Worm (Caenorhabditis elegans): Measurements from ENCODE around the gene gst-2.

gst-2 gene

DNA sequence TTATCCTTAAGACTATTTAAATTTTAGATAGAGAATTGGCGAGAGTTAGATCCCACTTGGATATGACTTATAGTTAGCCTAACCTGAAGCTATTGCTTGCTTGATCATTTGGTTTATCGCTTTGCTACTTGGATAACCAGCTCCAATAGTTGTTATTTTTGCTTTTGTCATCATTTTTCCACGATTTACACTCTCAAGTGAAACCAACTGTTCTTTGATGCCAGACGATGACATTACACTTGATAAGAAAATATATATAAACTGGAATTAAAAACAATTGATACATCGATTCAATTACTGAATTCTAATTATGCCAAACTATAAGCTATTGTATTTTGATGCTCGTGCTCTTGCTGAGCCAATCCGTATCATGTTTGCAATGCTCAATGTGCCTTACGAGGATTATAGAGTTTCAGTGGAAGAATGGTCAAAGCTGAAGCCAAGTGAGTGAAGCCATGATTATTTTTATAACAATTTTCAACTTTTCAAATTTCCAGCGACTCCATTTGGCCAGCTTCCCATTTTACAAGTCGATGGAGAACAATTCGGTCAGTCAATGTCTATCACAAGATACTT lies at the start of gene gst-2, which contains the start of the genes gst-4 and dhs-12:
gst-2 (minus strand) TSS at position 132 of the 576 bp plus-strand sequence.
gst-4 (plus strand) TSS at position 296 of the 576 bp plus-strand sequence.
dhs-12 (plus strand) TSS at position 526 of the 576 bp plus-strand sequence.
- no peak for TF ChIP-seq flt-1 (GFP tag; IDR thresholded peaks at IDR 0.05)

DNA sequence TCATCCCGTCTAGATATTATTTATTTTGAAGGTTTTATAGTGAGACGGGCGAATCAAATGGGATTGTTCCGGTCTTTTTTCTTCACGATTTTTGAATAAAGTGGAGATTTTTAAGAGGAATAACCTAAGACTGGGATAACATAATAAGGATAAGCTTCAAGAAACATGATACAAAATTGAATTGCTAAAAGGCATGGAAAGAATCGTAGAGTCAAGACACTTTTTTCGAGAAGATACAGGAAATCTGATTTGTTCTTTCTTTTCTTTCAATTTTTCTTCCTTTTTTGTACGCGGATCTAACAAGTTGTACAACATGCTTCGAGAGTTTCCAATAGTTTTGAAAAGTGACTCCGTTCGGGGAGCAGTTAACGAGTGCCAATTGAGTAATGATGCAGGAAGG lies 49.6 kb upstream of the gst-2 start:
- TF ChIP-seq tab-1 (GFP tag; IDR thresholded peaks at IDR 0.05) (no peak), cog-1 (tag; optimal IDR thresholded peaks at IDR 0.05) (no peak), ref-1 (GFP tag; conservative IDR thresholded peaks at IDR 0.05) (no peak), flt-1 (GFP tag; IDR thresholded peaks at IDR 0.05) (no peak), ztf-29 (GFP tag; IDR thresholded peaks at IDR 0.05) (no peak)

DNA sequence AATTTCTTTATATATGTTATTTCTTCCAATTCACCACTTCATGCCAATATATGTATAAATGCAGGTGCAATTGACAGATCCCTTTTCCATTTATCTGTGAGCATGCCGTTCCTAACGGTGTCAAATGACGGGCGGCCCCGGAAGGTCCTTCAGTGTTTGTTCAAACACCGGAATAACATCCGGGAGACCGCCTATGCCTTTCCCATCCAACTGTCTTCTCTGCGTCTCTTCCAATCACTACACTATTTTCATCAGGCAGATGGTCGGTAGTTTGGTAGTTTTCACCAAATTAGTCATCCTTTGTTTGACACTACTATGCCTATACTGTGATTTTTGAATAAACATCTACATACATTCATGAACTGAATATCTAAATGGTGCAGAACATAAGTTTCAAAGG lies 48.7 kb upstream of the gst-2 start:
- no peak for TF ChIP-seq T22C8.4 (GFP tag; IDR thresholded peaks at IDR 0.05)
- TF ChIP-seq med-1 (GFP tag; optimal IDR thresholded peaks at IDR 0.05; ENCODE audit: insufficient read depth), result no peak
- no peak for TF ChIP-seq ztf-23 (GFP tag; IDR thresholded peaks at IDR 0.05)
- 0 out of 2 replicates have a peak, but pooled peaks have one; percentile 22 for TF ChIP-seq flt-1 (GFP tag; IDR thresholded peaks at IDR 0.05)
- TF ChIP-seq ztf-29 (GFP tag; IDR thresholded peaks at IDR 0.05), result no peak

DNA sequence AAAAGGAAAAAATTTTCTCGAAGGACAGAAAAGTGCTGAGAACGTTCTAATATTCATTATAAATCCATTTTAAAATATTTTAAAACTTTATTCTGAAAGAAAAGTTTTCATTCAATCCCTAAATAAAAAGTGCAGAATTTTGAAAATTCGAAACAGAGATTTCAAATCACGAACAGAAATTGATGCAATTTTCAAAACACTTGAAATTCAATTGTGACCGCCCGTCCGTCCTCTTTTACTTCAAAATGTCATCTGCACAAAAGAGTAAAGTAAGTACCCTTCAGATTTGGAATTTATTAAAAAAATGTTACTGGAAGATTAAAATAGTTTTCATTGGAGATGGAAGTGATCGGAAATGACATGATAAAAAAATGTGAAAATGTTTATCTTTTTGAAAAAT lies 46.6 kb upstream of the gst-2 start:
- TF ChIP-seq tab-1 (GFP tag; IDR thresholded peaks at IDR 0.05) (no peak), ref-1 (GFP tag; conservative IDR thresholded peaks at IDR 0.05) (no peak), ztf-23 (GFP tag; IDR thresholded peaks at IDR 0.05) (no peak), T22C8.4 (GFP tag; IDR thresholded peaks at IDR 0.05) (no peak), cog-1 (tag; optimal IDR thresholded peaks at IDR 0.05) (no peak), flt-1 (GFP tag; IDR thresholded peaks at IDR 0.05) (no peak), med-1 (GFP tag; optimal IDR thresholded peaks at IDR 0.05; ENCODE audit: insufficient read depth) (no peak), ztf-29 (GFP tag; IDR thresholded peaks at IDR 0.05) (no peak), klf-2 (GFP tag; conservative IDR thresholded peaks at IDR 0.05) (no peak)

DNA sequence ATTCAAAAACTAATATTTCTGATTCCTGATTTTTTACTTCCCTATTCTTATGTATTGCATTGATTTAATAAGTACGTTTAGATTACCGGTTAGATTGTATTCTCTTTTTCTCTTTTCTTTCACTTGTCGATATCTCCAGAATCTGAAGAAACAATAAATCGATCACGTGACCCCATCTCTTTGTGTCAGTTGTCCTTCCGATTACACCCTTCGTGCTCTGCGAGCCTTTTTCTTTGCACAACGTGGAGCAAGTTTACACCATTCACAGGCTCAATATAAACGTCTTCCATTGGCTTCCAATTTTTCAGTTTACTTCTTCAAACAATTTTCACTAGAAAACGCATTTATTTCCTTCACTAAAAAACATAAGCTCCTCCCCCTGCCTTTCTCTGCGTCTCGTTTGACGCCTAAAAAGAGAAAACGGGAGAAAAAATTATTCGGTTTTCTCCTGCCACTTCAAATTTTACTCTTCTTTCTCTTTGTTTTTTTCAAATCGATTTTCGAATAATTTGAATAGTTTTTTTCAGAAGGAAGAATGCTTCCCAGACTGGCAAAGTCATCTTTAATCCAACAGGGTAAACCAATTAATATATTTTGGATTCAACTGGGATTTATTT lies 38.4 kb upstream of the gst-2 start, which contains the start of gene gta-1:
gta-1 (plus strand) TSS at position 528 of the 617 bp plus-strand sequence.
- TF ChIP-seq ztf-23 (GFP tag; IDR thresholded peaks at IDR 0.05), result no peak
- no peak for TF ChIP-seq T22C8.4 (GFP tag; IDR thresholded peaks at IDR 0.05)
- TF ChIP-seq med-1 (GFP tag; optimal IDR thresholded peaks at IDR 0.05; ENCODE audit: insufficient read depth), result no peak
- TF ChIP-seq cog-1 (tag; optimal IDR thresholded peaks at IDR 0.05), result no peak
- TF ChIP-seq ztf-29 (GFP tag; IDR thresholded peaks at IDR 0.05), result no peak
- TF ChIP-seq ref-1 (GFP tag; conservative IDR thresholded peaks at IDR 0.05), result no peak
- TF ChIP-seq tab-1 (GFP tag; IDR thresholded peaks at IDR 0.05), result no peak
- no peak for TF ChIP-seq flt-1 (GFP tag; IDR thresholded peaks at IDR 0.05)
- no peak for TF ChIP-seq klf-2 (GFP tag; conservative IDR thresholded peaks at IDR 0.05)

DNA sequence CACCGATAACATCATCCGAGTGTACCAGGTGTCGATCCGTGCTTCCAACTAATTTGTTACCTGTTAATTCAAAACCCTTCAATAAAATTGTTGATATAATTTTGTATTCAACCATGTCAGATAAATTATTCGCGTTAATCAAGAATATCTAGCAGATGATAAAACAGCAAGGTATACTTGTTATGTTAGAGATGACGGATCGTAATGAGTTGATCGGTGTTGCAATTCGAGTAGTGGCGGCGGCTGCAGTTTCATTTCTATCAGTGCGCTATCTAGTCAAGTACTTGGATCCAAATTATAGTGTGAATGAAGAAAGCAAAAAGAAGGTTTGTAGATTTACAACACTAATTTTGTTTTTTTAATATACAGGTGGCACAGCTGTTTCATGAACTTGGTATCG lies 35.9 kb upstream of the gst-2 start, which contains the start of gene mspn-1:
mspn-1 (plus strand) TSS at position 190 of the 400 bp plus-strand sequence.
- no peak for TF ChIP-seq T22C8.4 (GFP tag; IDR thresholded peaks at IDR 0.05)
- no peak for TF ChIP-seq tab-1 (GFP tag; IDR thresholded peaks at IDR 0.05)
- no peak for TF ChIP-seq med-1 (GFP tag; optimal IDR thresholded peaks at IDR 0.05; ENCODE audit: insufficient read depth)
- no peak for TF ChIP-seq ref-1 (GFP tag; conservative IDR thresholded peaks at IDR 0.05)
- no peak for TF ChIP-seq flt-1 (GFP tag; IDR thresholded peaks at IDR 0.05)
- no peak for TF ChIP-seq ztf-29 (GFP tag; IDR thresholded peaks at IDR 0.05)
- no peak for TF ChIP-seq ztf-23 (GFP tag; IDR thresholded peaks at IDR 0.05)
- TF ChIP-seq cog-1 (tag; optimal IDR thresholded peaks at IDR 0.05), result no peak
- TF ChIP-seq klf-2 (GFP tag; conservative IDR thresholded peaks at IDR 0.05), result no peak

DNA sequence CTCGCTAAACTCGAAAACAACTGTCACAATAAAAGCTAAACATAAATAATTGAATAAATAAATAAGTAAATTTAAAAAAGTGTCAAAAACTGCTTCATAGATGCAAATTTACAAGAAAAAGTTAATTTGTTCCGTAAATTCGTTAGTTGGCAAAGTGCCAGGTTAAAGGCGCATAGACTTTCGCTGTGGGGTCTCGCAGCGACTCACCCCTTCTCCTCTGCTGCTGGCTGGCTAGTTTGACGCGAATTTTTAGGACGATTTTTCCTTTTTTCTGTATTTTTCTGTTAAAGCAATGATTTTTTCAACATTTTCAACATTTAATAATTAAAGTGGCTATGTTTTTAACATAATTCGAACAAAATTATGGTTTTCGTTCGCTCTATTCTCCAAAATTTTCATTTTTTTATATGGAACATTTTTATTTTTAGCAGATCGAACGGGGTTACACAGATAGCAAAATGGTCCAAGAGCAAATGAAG lies 34.4 kb upstream of the gst-2 start, which contains the start of gene rack-1:
rack-1 (plus strand) TSS at position 429 of the 479 bp plus-strand sequence.
- TF ChIP-seq ztf-29 (GFP tag; IDR thresholded peaks at IDR 0.05), result no peak
- no peak for TF ChIP-seq med-1 (GFP tag; optimal IDR thresholded peaks at IDR 0.05; ENCODE audit: insufficient read depth)
- no peak for TF ChIP-seq cog-1 (tag; optimal IDR thresholded peaks at IDR 0.05)
- TF ChIP-seq flt-1 (GFP tag; IDR thresholded peaks at IDR 0.05), result no peak
- no peak for TF ChIP-seq T22C8.4 (GFP tag; IDR thresholded peaks at IDR 0.05)
- TF ChIP-seq ref-1 (GFP tag; conservative IDR thresholded peaks at IDR 0.05), result no peak
- no peak for TF ChIP-seq ztf-23 (GFP tag; IDR thresholded peaks at IDR 0.05)
- TF ChIP-seq klf-2 (GFP tag; conservative IDR thresholded peaks at IDR 0.05), result no peak
- TF ChIP-seq tab-1 (GFP tag; IDR thresholded peaks at IDR 0.05), result no peak

DNA sequence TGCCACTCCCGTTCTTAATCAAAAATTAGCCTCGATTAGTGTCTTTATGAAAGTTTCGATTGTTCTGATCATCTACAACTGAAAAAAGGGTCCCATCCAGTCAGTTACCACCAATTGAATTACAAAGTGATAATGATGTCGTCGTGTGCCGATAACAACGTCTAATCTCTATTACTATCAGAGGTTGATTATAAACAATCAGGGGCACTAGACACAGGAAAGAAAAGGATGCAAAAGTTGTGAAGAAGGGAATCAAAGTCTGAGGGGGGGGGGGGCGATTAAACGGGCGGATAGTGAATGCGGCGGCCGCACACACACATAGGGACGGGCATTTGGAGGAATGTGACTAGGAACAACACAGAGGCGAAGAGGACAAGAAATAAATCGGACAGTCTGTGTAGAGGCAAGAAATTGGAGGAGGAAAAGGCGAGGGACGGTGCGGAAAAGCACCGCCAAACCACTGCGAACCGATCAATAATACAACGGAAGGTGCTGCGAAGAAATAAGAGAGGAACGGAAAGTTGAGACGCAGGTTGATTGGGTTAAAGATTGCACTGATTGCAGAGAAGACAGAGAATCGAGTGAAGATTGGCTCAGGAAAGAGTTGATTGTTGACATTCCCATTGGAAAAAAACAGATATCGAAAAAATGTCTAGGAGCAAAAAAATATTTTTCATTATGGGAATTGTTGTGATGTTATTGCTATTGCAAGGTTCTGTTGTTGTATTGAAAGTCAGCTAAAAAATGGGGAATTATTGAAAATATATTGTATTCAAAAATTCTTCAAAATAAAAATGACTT lies 33.3 kb upstream of the gst-2 start:
- TF ChIP-seq klf-2 (GFP tag; conservative IDR thresholded peaks at IDR 0.05) (no peak), T22C8.4 (GFP tag; IDR thresholded peaks at IDR 0.05) (peak; percentile 73), tab-1 (GFP tag; IDR thresholded peaks at IDR 0.05) (0 out of 2 replicates have a peak, but pooled peaks have one; percentile 45), med-1 (GFP tag; optimal IDR thresholded peaks at IDR 0.05; ENCODE audit: insufficient read depth) (no peak), cog-1 (tag; optimal IDR thresholded peaks at IDR 0.05) (peak; percentile 2), ztf-23 (GFP tag; IDR thresholded peaks at IDR 0.05) (peak; percentile 55; the same call in 1 of the 2 replicates), ztf-29 (GFP tag; IDR thresholded peaks at IDR 0.05) (no peak), ref-1 (GFP tag; conservative IDR thresholded peaks at IDR 0.05) (no peak), flt-1 (GFP tag; IDR thresholded peaks at IDR 0.05) (no peak)

DNA sequence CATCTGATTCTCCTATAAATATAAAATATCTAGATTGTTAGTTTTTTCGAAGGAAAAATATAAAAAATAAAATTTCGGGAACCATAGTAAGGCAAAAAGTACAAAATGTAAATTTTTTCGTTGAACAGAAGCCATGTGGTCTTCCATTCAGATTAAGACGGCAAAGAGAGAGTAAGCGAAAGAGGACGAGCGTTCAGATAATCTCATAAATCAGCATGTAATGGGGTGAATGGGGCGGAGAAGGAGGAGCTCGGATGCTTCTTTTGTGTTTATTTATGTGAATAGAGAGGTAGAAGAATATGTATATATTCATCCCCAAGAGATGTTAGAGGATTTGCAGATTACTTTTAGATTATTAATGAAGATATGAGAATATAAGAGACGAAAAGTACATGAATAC lies 32.5 kb upstream of the gst-2 start, which contains the start of gene pxf-1:
pxf-1 (minus strand) TSS at position 14 of the 400 bp plus-strand sequence.
- TF ChIP-seq klf-2 (GFP tag; conservative IDR thresholded peaks at IDR 0.05) (no peak), med-1 (GFP tag; optimal IDR thresholded peaks at IDR 0.05; ENCODE audit: insufficient read depth) (no peak), ref-1 (GFP tag; conservative IDR thresholded peaks at IDR 0.05) (no peak), T22C8.4 (GFP tag; IDR thresholded peaks at IDR 0.05) (no peak), cog-1 (tag; optimal IDR thresholded peaks at IDR 0.05) (no peak)

Data from whole organism, midembryonic.